Fruit fly (Drosophila melanogaster) whole organism, prepupa: ENCODE measurements around the gene CG1785.

Experiments
- Blimp-1 ChIP-seq: fragments of 200-800 bp; sonication (Bioruptor generic); optimal IDR thresholded peaks from 3 replicates; lab custom pipeline; 2017; ENCODE audit warnings: missing biosample characterization, missing genetic modification characterization, mild to moderate bottlenecking, moderate library complexity, missing genetic modification reagents
- CG10631 ChIP-seq: fragments of 200-800 bp; sonication (Bioruptor generic); optimal IDR thresholded peaks from 2 replicates; lab custom pipeline; 2016; ENCODE audit warnings: missing biosample characterization, missing genetic modification characterization
- CG10669 ChIP-seq: fragments of 200-800 bp; sonication (Bioruptor generic); optimal IDR thresholded peaks from 3 replicates; lab custom pipeline; 2018; ENCODE audit warnings: missing biosample characterization, mild to moderate bottlenecking, missing genetic modification characterization, moderate library complexity
- CG11294 ChIP-seq: fragments of 200-800 bp; sonication (Bioruptor generic); IDR thresholded peaks from 2 replicates; pipeline ENCODE4 v1.3.6; 2022; ENCODE audit warnings: missing biosample characterization, missing genetic modification characterization
- CG11902 ChIP-seq: fragments of 200-800 bp; sonication (Bioruptor generic); optimal IDR thresholded peaks from 3 replicates; lab custom pipeline; 2016; ENCODE audit warnings: missing biosample characterization, missing genetic modification characterization
- CG16779 ChIP-seq: fragments of 200-800 bp; sonication (Bioruptor generic); optimal IDR thresholded peaks from 3 replicates; lab custom pipeline; 2017; ENCODE audit warnings: missing biosample characterization, mild to moderate bottlenecking, missing genetic modification characterization
- CG3032 ChIP-seq: fragments of 200-800 bp; optimal IDR thresholded peaks from 2 replicates; lab custom pipeline; 2019; ENCODE audit warnings: missing biosample characterization, mild to moderate bottlenecking, missing genetic modification characterization, moderate library complexity
- CG31627 ChIP-seq: fragments of 200-800 bp; sonication (Bioruptor generic); optimal IDR thresholded peaks from 3 replicates; lab custom pipeline; 2016; ENCODE audit warnings: missing biosample characterization, missing genetic modification characterization
- CG32006 ChIP-seq: fragments of 200-800 bp; sonication (Bioruptor generic); optimal IDR thresholded peaks from 3 replicates; lab custom pipeline; 2017; ENCODE audit warnings: missing biosample characterization, mild to moderate bottlenecking, missing genetic modification characterization
- CG34406 ChIP-seq: fragments of 200-800 bp; sonication (Bioruptor generic); optimal IDR thresholded peaks from 3 replicates; lab custom pipeline; 2016; ENCODE audit warnings: missing biosample characterization, missing genetic modification characterization
- CG4318 ChIP-seq: fragments of 200-800 bp; sonication (Bioruptor generic); optimal IDR thresholded peaks from 3 replicates; lab custom pipeline; 2017; ENCODE audit warnings: missing biosample characterization, mild to moderate bottlenecking, missing genetic modification characterization
- CG6163 ChIP-seq: fragments of 200-800 bp; sonication (Bioruptor generic); IDR thresholded peaks from 3 replicates; pipeline ENCODE4 v1.3.6; 2022; ENCODE audit warnings: missing biosample characterization, missing genetic modification characterization
- CG6276 ChIP-seq: fragments of 200-800 bp; sonication (Bioruptor generic); optimal IDR thresholded peaks from 2 replicates; lab custom pipeline; 2017; ENCODE audit warnings: missing biosample characterization, mild to moderate bottlenecking, missing genetic modification characterization
- CG6792 ChIP-seq: fragments of 200-800 bp; sonication (Bioruptor generic); optimal IDR thresholded peaks from 3 replicates; lab custom pipeline; 2016; ENCODE audit warnings: missing biosample characterization, missing genetic modification characterization
- CG6808 ChIP-seq: fragments of 200-800 bp; sonication (Bioruptor generic); optimal IDR thresholded peaks from 3 replicates; lab custom pipeline; 2017; ENCODE audit warnings: missing biosample characterization, missing genetic modification characterization, mild to moderate bottlenecking, moderate library complexity, missing genetic modification reagents
- CG6854 ChIP-seq: fragments of 200-800 bp; sonication (Bioruptor generic); optimal IDR thresholded peaks from 2 replicates; lab custom pipeline; 2017; ENCODE audit warnings: missing biosample characterization, mild to moderate bottlenecking, missing genetic modification characterization
- CG7368 ChIP-seq: fragments of 200-800 bp; sonication (Bioruptor generic); optimal IDR thresholded peaks from 3 replicates; lab custom pipeline; 2016; ENCODE audit warnings: missing biosample characterization, missing genetic modification characterization
- CG8119 ChIP-seq: fragments of 200-800 bp; sonication (Bioruptor generic); IDR thresholded peaks from 3 replicates; pipeline ENCODE4 v1.3.6; 2022; ENCODE audit warnings: missing biosample characterization, missing genetic modification characterization
- CG8632 ChIP-seq: fragments of 200-800 bp; sonication (Bioruptor generic); optimal IDR thresholded peaks from 3 replicates; lab custom pipeline; 2016; ENCODE audit warnings: missing biosample characterization, missing genetic modification characterization
- Eip78C ChIP-seq: fragments of 200-800 bp; sonication (Bioruptor generic); peaks from one replicate; lab custom pipeline; 2016; ENCODE audit warnings: missing biosample characterization, missing genetic modification characterization
- Ets21C ChIP-seq: fragments of 200-800 bp; sonication (Bioruptor generic); optimal IDR thresholded peaks from 3 replicates; lab custom pipeline; 2016; ENCODE audit warnings: missing biosample characterization, missing genetic modification characterization
- Ets96B ChIP-seq: fragments of 200-800 bp; optimal IDR thresholded peaks from 2 replicates; lab custom pipeline; 2019; ENCODE audit warnings: missing biosample characterization, mild to moderate bottlenecking, missing genetic modification characterization, moderate library complexity
- Hr38 ChIP-seq: sonication (Bioruptor generic); optimal IDR thresholded peaks from 2 replicates; lab custom pipeline; 2016; ENCODE audit warnings: missing biosample characterization, missing genetic modification characterization
- Hr39 ChIP-seq: fragments of 200-800 bp; sonication (Bioruptor generic); optimal IDR thresholded peaks from 2 replicates; lab custom pipeline; 2016; ENCODE audit warnings: missing biosample characterization, missing genetic modification characterization
- Hr4 ChIP-seq: fragments of 200-800 bp; sonication (Bioruptor generic); optimal IDR thresholded peaks from 3 replicates; lab custom pipeline; 2016; ENCODE audit warnings: missing biosample characterization, missing genetic modification characterization
- Lpt ChIP-seq: fragments of 200-800 bp; sonication (Bioruptor generic); optimal IDR thresholded peaks from 3 replicates; lab custom pipeline; 2016; ENCODE audit warnings: missing biosample characterization, missing genetic modification characterization
- Met ChIP-seq: fragments of 200-800 bp; sonication (Bioruptor generic); optimal IDR thresholded peaks from 3 replicates; lab custom pipeline; 2016; ENCODE audit warnings: missing biosample characterization, missing genetic modification characterization
- OdsH ChIP-seq: fragments of 200-800 bp; sonication (Bioruptor generic); optimal IDR thresholded peaks from 3 replicates; lab custom pipeline; 2016; ENCODE audit warnings: missing biosample characterization, missing genetic modification characterization
- Smox ChIP-seq: fragments of 200-800 bp; sonication (Bioruptor generic); optimal IDR thresholded peaks from 3 replicates; lab custom pipeline; 2016; ENCODE audit warnings: missing biosample characterization, missing genetic modification characterization
- Sox102F ChIP-seq: fragments of 200-800 bp; sonication (Bioruptor generic); optimal IDR thresholded peaks from 2 replicates; lab custom pipeline; 2016; ENCODE audit warnings: missing biosample characterization, mild to moderate bottlenecking, missing genetic modification characterization
- Sox14 ChIP-seq: fragments of 200-800 bp; sonication (Bioruptor generic); optimal IDR thresholded peaks from 3 replicates; lab custom pipeline; 2016; ENCODE audit warnings: missing biosample characterization, missing genetic modification characterization
- Sox15 ChIP-seq: fragments of 200-800 bp; sonication (Bioruptor generic); optimal IDR thresholded peaks from 3 replicates; lab custom pipeline; 2016; ENCODE audit warnings: missing biosample characterization, missing genetic modification characterization
- achi ChIP-seq: fragments of 200-800 bp; sonication (Bioruptor generic); optimal IDR thresholded peaks from 3 replicates; lab custom pipeline; 2016; ENCODE audit warnings: missing biosample characterization, missing genetic modification characterization
- acj6 ChIP-seq: fragments of 200-800 bp; sonication (Bioruptor generic); optimal IDR thresholded peaks from 3 replicates; lab custom pipeline; 2016; ENCODE audit warnings: missing biosample characterization, missing genetic modification characterization
- dac ChIP-seq: fragments of 200-800 bp; sonication (Bioruptor generic); optimal IDR thresholded peaks from 2 replicates; lab custom pipeline; 2017; ENCODE audit warnings: missing biosample characterization, mild to moderate bottlenecking, missing genetic modification characterization
- dsx ChIP-seq: fragments of 200-800 bp; optimal IDR thresholded peaks from 3 replicates; lab custom pipeline; 2019; ENCODE audit warnings: missing biosample characterization, mild to moderate bottlenecking, missing genetic modification characterization, moderate library complexity; ENCODE audit not compliant: poor library complexity, severe bottlenecking
- eg ChIP-seq: fragments of 200-800 bp; sonication (Bioruptor generic); IDR thresholded peaks from 3 replicates; pipeline ENCODE4 v1.3.6; 2022; ENCODE audit warnings: missing biosample characterization, missing genetic modification characterization
- esn ChIP-seq: fragments of 200-800 bp; sonication (Bioruptor generic); optimal IDR thresholded peaks from 2 replicates; lab custom pipeline; 2016; ENCODE audit warnings: missing biosample characterization, mild to moderate bottlenecking, missing genetic modification characterization, moderate library complexity
- fd59A ChIP-seq: fragments of 200-800 bp; sonication (Bioruptor generic); optimal IDR thresholded peaks from 2 replicates; lab custom pipeline; 2017; ENCODE audit warnings: missing biosample characterization, mild to moderate bottlenecking, missing genetic modification characterization, missing genetic modification reagents
- fd85E ChIP-seq: fragments of 200-800 bp; sonication (Bioruptor generic); optimal IDR thresholded peaks from 3 replicates; lab custom pipeline; 2016; ENCODE audit warnings: missing biosample characterization, missing genetic modification characterization
- fkh ChIP-seq: fragments of 200-800 bp; sonication (Bioruptor generic); optimal IDR thresholded peaks from 3 replicates; lab custom pipeline; 2017; ENCODE audit warnings: missing biosample characterization, mild to moderate bottlenecking, missing genetic modification characterization, moderate library complexity
- net ChIP-seq: fragments of 200-800 bp; sonication (Bioruptor generic); optimal IDR thresholded peaks from 3 replicates; lab custom pipeline; 2016; ENCODE audit warnings: missing biosample characterization, missing genetic modification characterization
- pdm3 ChIP-seq: fragments of 200-800 bp; sonication (Bioruptor generic); optimal IDR thresholded peaks from 3 replicates; lab custom pipeline; 2016; ENCODE audit warnings: missing biosample characterization, missing genetic modification characterization
- salr ChIP-seq, 2 experiments: fragments of 200-800 bp; sonication (Bioruptor generic); optimal IDR thresholded peaks; 3 replicates each; lab custom pipeline; 2016 to 2018; ENCODE audit warnings: missing biosample characterization in 2 of 2, missing genetic modification characterization in 2 of 2, mild to moderate bottlenecking in 1 of 2
- ss ChIP-seq, 2 experiments: fragments of 200-800 bp; sonication (Bioruptor generic); optimal IDR thresholded peaks; 2 replicates in 1 of 2; 3 replicates in 1 of 2; lab custom pipeline; 2017 to 2018; ENCODE audit warnings: mild to moderate bottlenecking in 2 of 2, missing biosample characterization in 2 of 2, missing genetic modification characterization in 2 of 2, moderate library complexity in 1 of 2
- svp ChIP-seq: fragments of 200-800 bp; sonication (Bioruptor generic); peaks from one replicate; lab custom pipeline; 2016; ENCODE audit warnings: missing biosample characterization, missing genetic modification characterization
- topi ChIP-seq: fragments of 200-800 bp; sonication (Bioruptor generic); optimal IDR thresholded peaks from 3 replicates; lab custom pipeline; 2016; ENCODE audit warnings: missing biosample characterization, missing genetic modification characterization
- vri ChIP-seq: fragments of 200-800 bp; sonication (Bioruptor generic); optimal IDR thresholded peaks from 3 replicates; lab custom pipeline; 2016; ENCODE audit warnings: missing biosample characterization, mild to moderate bottlenecking, missing genetic modification characterization

The CG1785 gene

dm6 chrX:8726816-8727215 lies 12.1 kb downstream of the CG1785 start:
- TF ChIP-seq CG4318 (GFP tag; lab: Kevin White, UChicago) (no peak), Hr4 (GFP tag; lab: Kevin White, UChicago) (no peak), Met (no peak)

- TF ChIP-seq pdm3 (no peak), svp (GFP tag; lab: Kevin White, UChicago) (peak; percentile 29), salr (GFP tag; optimal IDR thresholded peaks at IDR 0.05; lab: Kevin White, UChicago) (no peak), Lpt (GFP tag; lab: Kevin White, UChicago) (no peak), Blimp-1 (GFP tag; lab: Kevin White, UChicago) (no peak), Eip78C (peak; percentile 12)
- TF ChIP-seq, all 60 proteins: peak for 2
These were observed 13.3 kb downstream of the CG1785 start for dm6 chrX:8728030-8728429.

- TF ChIP-seq esn (GFP tag; lab: Kevin White, UChicago) = peak; percentile 58
- TF ChIP-seq CG16779 (tag; lab: Kevin White, UChicago) = no peak
- peak; percentile 45 for TF ChIP-seq fd59A (GFP tag; lab: Kevin White, UChicago)
- TF ChIP-seq vri (GFP tag; lab: Kevin White, UChicago) = peak; percentile 39
- peak; percentile 56 for TF ChIP-seq CG3032 (tag; lab: Kevin White, UChicago)
- TF ChIP-seq CG6163 (GFP tag; lab: Robert Waterston, UW) = peak; percentile 79
- peak; percentile 51 for TF ChIP-seq Smox (GFP tag; lab: Kevin White, UChicago)
- TF ChIP-seq OdsH (GFP tag; lab: Kevin White, UChicago) = peak; percentile 39
- peak; percentile 11 for TF ChIP-seq Ets21C
- TF ChIP-seq topi (GFP tag; lab: Kevin White, UChicago) = peak; percentile 58
- TF ChIP-seq Eip78C = peak; percentile 84
- peak; percentile 55 for TF ChIP-seq Sox14 (GFP tag; lab: Kevin White, UChicago)
- peak; percentile 57 for TF ChIP-seq CG31627
- peak; percentile 55 for TF ChIP-seq CG10669 (GFP tag; lab: Kevin White, UChicago)
- TF ChIP-seq net (GFP tag; lab: Kevin White, UChicago) = peak; percentile 0
- TF ChIP-seq CG8632 (GFP tag; lab: Kevin White, UChicago) = no peak
- TF ChIP-seq CG7368 = no peak
- peak; percentile 31 for TF ChIP-seq Sox102F (GFP tag; lab: Kevin White, UChicago)
- TF ChIP-seq achi = peak; percentile 38
- no peak for TF ChIP-seq Hr38 (GFP tag; lab: Kevin White, UChicago)
- TF ChIP-seq CG6854 (GFP tag; lab: Kevin White, UChicago) = no peak
- peak; percentile 52 for TF ChIP-seq svp (GFP tag; lab: Kevin White, UChicago)
- peak; percentile 2 for TF ChIP-seq Lpt (GFP tag; lab: Kevin White, UChicago)
- TF ChIP-seq Ets96B (tag; lab: Kevin White, UChicago) = peak; percentile 65
- TF ChIP-seq CG4318 (GFP tag; lab: Kevin White, UChicago) = no peak
- no peak for TF ChIP-seq Sox15 (GFP tag; lab: Kevin White, UChicago)
- TF ChIP-seq CG6808 = peak; percentile 66
- TF ChIP-seq ss (GFP tag; optimal IDR thresholded peaks at IDR 0.05; lab: Kevin White, UChicago) = peak; percentile 42 to 57
- TF ChIP-seq CG6276 (GFP tag; lab: Kevin White, UChicago) = no peak
- TF ChIP-seq acj6 (GFP tag; lab: Kevin White, UChicago) = peak; percentile 45
- no peak for TF ChIP-seq eg (GFP tag; lab: Robert Waterston, UW)
- TF ChIP-seq CG10631 (GFP tag; lab: Kevin White, UChicago) = peak; percentile 64
- no peak for TF ChIP-seq CG11294 (GFP tag; lab: Robert Waterston, UW)
- peak; percentile 16 for TF ChIP-seq CG34406 (GFP tag; lab: Kevin White, UChicago)
- peak; percentile 44 for TF ChIP-seq dsx
- 0 out of 3 replicates have a peak, but pooled peaks have one; percentile 32 for TF ChIP-seq CG8119
- TF ChIP-seq fkh = no peak
- peak; percentile 18 for TF ChIP-seq CG32006 (GFP tag; lab: Kevin White, UChicago)
- peak; percentile 56 for TF ChIP-seq Hr39
- TF ChIP-seq Blimp-1 (GFP tag; lab: Kevin White, UChicago) = peak; percentile 1
- TF ChIP-seq fd85E (GFP tag; lab: Kevin White, UChicago) = no peak
- TF ChIP-seq CG6792 (GFP tag; lab: Kevin White, UChicago) = peak; percentile 44
- no peak for TF ChIP-seq CG11902 (GFP tag; lab: Kevin White, UChicago)
- TF ChIP-seq pdm3 = peak; percentile 27
- no peak for TF ChIP-seq dac (GFP tag; lab: Kevin White, UChicago)
These were observed 15.6 kb downstream of the CG1785 start for dm6 chrX:8730306-8730705.
